Worm (Caenorhabditis elegans) whole organism, L4 larva: ENCODE results near the gene pat-6.

Experiments used
- T26A8.4 ChIP-seq: fragments of 200-800 bp; sonication (Bioruptor generic); IDR thresholded peaks from 2 replicates; pipeline ENCODE4 v1.3.6; 2022; ENCODE audit warnings: missing genetic modification characterization, missing compliant biosample characterization
- ZK337.2 ChIP-seq: fragments of 200-800 bp; sonication (Bioruptor generic); IDR thresholded peaks from 2 replicates; pipeline ENCODE4 v1.3.6; 2022; ENCODE audit warnings: missing genetic modification reagents, missing genetic modification characterization, missing compliant biosample characterization
- ama-1 ChIP-seq: fragments of 150-350 bp; optimal IDR thresholded peaks from 2 replicates; lab custom pipeline; 2014; ENCODE audit warnings: inconsistent platforms, mixed read lengths
- ceh-20 ChIP-seq: fragments of 200-800 bp; sonication (Bioruptor generic); IDR thresholded peaks from 2 replicates; pipeline ENCODE4 v1.3.6; 2022; ENCODE audit warnings: missing genetic modification reagents, missing genetic modification characterization, missing compliant biosample characterization
- ceh-32 ChIP-seq: sonication (generic microtip); optimal IDR thresholded peaks from 2 replicates; lab custom pipeline; 2016; ENCODE audit warnings: mild to moderate bottlenecking, missing genetic modification characterization, missing compliant biosample characterization; ENCODE audit not compliant: poor library complexity
- ceh-44 ChIP-seq: fragments of 200-800 bp; sonication (Bioruptor generic); IDR thresholded peaks from 2 replicates; pipeline ENCODE4 v1.3.6; 2022; ENCODE audit warnings: missing genetic modification reagents, missing genetic modification characterization, missing compliant biosample characterization
- daf-8 ChIP-seq: fragments of 200-800 bp; sonication (Bioruptor generic); IDR thresholded peaks from 2 replicates; pipeline ENCODE4 v1.3.6; 2022; ENCODE audit warnings: missing genetic modification characterization, missing compliant biosample characterization
- dve-1 ChIP-seq: sonication (generic microtip); optimal IDR thresholded peaks from 2 replicates; lab custom pipeline; 2017; ENCODE audit warnings: antibody characterized with exemption, mild to moderate bottlenecking, missing genetic modification characterization, missing compliant biosample characterization; ENCODE audit not compliant: insufficient read depth
- egl-27 ChIP-seq: sonication (generic microtip); optimal IDR thresholded peaks from 3 replicates; lab custom pipeline; 2017; ENCODE audit warnings: missing biosample characterization, missing genetic modification reagents, missing genetic modification characterization
- gei-8 ChIP-seq: fragments of 200-800 bp; sonication (Bioruptor generic); optimal IDR thresholded peaks from 2 replicates; lab custom pipeline; 2018; ENCODE audit warnings: mild to moderate bottlenecking, missing genetic modification characterization, missing compliant biosample characterization
- hif-1 ChIP-seq, 2 experiments: sonication (generic microtip); optimal IDR thresholded peaks; 2 replicates each; lab custom pipeline; 2016 to 2017; ENCODE audit warnings: missing compliant biosample characterization in 2 of 2, missing genetic modification characterization in 2 of 2, missing genetic modification reagents in 2 of 2, missing genotype in 2 of 2, mild to moderate bottlenecking in 1 of 2
- hlh-30 ChIP-seq: sonication (generic microtip); optimal IDR thresholded peaks from 2 replicates; lab custom pipeline; 2017; ENCODE audit warnings: antibody characterized with exemption, mild to moderate bottlenecking, missing genetic modification characterization, missing compliant biosample characterization; ENCODE audit not compliant: insufficient read depth
- lin-29 ChIP-seq: fragments of 200-800 bp; sonication (Bioruptor generic); IDR thresholded peaks from 2 replicates; pipeline ENCODE4 v1.3.6; 2022; ENCODE audit warnings: missing genetic modification reagents, missing genetic modification characterization, missing compliant biosample characterization
- lin-38 ChIP-seq: fragments of 200-800 bp; sonication (Bioruptor generic); IDR thresholded peaks from 2 replicates; pipeline ENCODE4 v1.3.6; 2022; ENCODE audit warnings: missing genetic modification reagents, missing genetic modification characterization, missing compliant biosample characterization
- lin-39 ChIP-seq: fragments of 150-350 bp; optimal IDR thresholded peaks from 2 replicates; lab custom pipeline; 2014; ENCODE audit warnings: missing biosample characterization, missing genetic modification reagents, missing genetic modification characterization
- lsy-2 ChIP-seq, 2 experiments: fragments of 150-350 bp in 1 of 2; sonication (generic microtip) in 1 of 2; optimal IDR thresholded peaks; 2 replicates each; lab custom pipeline; 2014 to 2017; ENCODE audit warnings: missing biosample characterization in 2 of 2, missing genetic modification characterization in 2 of 2
- madf-5 ChIP-seq, 2 experiments: fragments of 200-800 bp; sonication (Bioruptor generic); IDR thresholded peaks; 2 replicates each; pipeline ENCODE4 v1.3.6; 2022; ENCODE audit warnings: missing compliant biosample characterization in 2 of 2, missing genetic modification characterization in 2 of 2
- mep-1 ChIP-seq: fragments of 150-350 bp; sonication (generic microtip); optimal IDR thresholded peaks from 3 replicates; lab custom pipeline; 2014; ENCODE audit warnings: missing biosample characterization, missing genetic modification characterization
- mes-2 ChIP-seq: sonication (generic microtip); optimal IDR thresholded peaks from 2 replicates; lab custom pipeline; 2016; ENCODE audit warnings: missing genotype, mild to moderate bottlenecking, missing genetic modification characterization, missing compliant biosample characterization; ENCODE audit not compliant: poor library complexity, severe bottlenecking
- nhr-102 ChIP-seq: sonication (generic microtip); optimal IDR thresholded peaks from 2 replicates; lab custom pipeline; 2016; ENCODE audit warnings: mild to moderate bottlenecking, missing genetic modification characterization, moderate library complexity, missing compliant biosample characterization
- nhr-25 ChIP-seq: sonication (generic microtip); optimal IDR thresholded peaks from 2 replicates; lab custom pipeline; 2017; ENCODE audit warnings: missing genetic modification characterization, mild to moderate bottlenecking, missing compliant biosample characterization, antibody characterized with exemption, moderate library complexity, borderline replicate concordance; ENCODE audit not compliant: insufficient read depth
- nhr-42 ChIP-seq: fragments of 200-800 bp; sonication (Bioruptor generic); IDR thresholded peaks from 2 replicates; pipeline ENCODE4 v1.3.6; 2022; ENCODE audit warnings: missing genetic modification characterization, missing compliant biosample characterization
- nhr-48 ChIP-seq: sonication (generic microtip); optimal IDR thresholded peaks from 2 replicates; lab custom pipeline; 2016; ENCODE audit warnings: mild to moderate bottlenecking, missing genetic modification characterization, missing compliant biosample characterization
- nhr-6 ChIP-seq: fragments of 150-350 bp; optimal IDR thresholded peaks from 2 replicates; lab custom pipeline; 2014; ENCODE audit warnings: missing biosample characterization, missing genetic modification characterization
- nhr-76 ChIP-seq: fragments of 150-350 bp; optimal IDR thresholded peaks from 2 replicates; lab custom pipeline; 2014; ENCODE audit warnings: missing biosample characterization, missing genetic modification characterization
- nhr-77 ChIP-seq: fragments of 150-350 bp; optimal IDR thresholded peaks from 2 replicates; lab custom pipeline; 2014; ENCODE audit warnings: missing biosample characterization, missing genetic modification characterization
- rbr-2 ChIP-seq: sonication (generic microtip); optimal IDR thresholded peaks from 2 replicates; lab custom pipeline; 2016; ENCODE audit warnings: missing genotype, missing genetic modification characterization, missing compliant biosample characterization
- skn-1 ChIP-seq: fragments of 150-350 bp; optimal IDR thresholded peaks from 2 replicates; lab custom pipeline; 2014; ENCODE audit warnings: missing biosample characterization, missing genetic modification characterization
- unc-39 ChIP-seq: sonication (generic microtip); optimal IDR thresholded peaks from 2 replicates; lab custom pipeline; 2017; ENCODE audit warnings: missing biosample characterization, missing genetic modification characterization
- unc-62 ChIP-seq, 3 experiments: fragments of 150-350 bp in 1 of 3; sonication (generic microtip); optimal IDR thresholded peaks in 2 of 3; peaks in 1 of 3; 1 replicate in 1 of 3; 2 replicates in 2 of 3; lab custom pipeline; 2014 to 2017; ENCODE audit warnings: missing biosample characterization in 3 of 3, missing genetic modification characterization in 3 of 3, missing genetic modification reagents in 3 of 3, missing genotype in 1 of 3
- vab-7 ChIP-seq: fragments of 200-800 bp; sonication (Bioruptor generic); IDR thresholded peaks from 2 replicates; pipeline ENCODE4 v1.3.6; 2022; ENCODE audit warnings: missing genetic modification reagents, missing genetic modification characterization, missing compliant biosample characterization
- zip-11 ChIP-seq: fragments of 200-800 bp; sonication (Bioruptor generic); IDR thresholded peaks from 2 replicates; pipeline ENCODE4 v1.3.6; 2022; ENCODE audit warnings: missing genetic modification characterization, missing compliant biosample characterization

The pat-6 gene

DNA sequence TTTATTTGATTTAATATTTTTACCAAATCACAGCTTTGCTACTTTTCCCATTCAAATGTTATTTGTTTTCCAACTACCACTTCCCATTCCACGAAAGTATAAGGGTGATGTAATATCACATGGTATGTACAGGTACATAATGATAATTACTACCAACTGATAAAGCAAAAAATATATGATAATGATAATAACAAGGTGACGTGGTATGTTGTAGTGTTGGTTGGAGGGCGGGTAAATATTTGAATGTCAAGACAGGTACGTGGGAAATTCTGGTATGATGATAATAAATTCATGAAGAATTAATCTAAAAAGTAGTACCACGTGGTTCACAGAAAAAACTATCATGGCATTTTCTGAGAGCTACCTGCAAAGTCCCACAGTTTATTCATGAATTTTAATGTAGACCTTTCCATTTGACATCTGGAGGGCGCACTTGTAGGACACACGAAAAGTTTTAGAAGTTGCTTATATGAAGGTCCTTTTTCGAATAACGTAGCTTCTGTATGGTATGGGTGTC is 27.9 kb upstream of the pat-6 start (continued):
- TF ChIP-seq hif-1 (tag; optimal IDR thresholded peaks at IDR 0.05; lab: Kevin White, UChicago) (peak in 1 of 2 experiments; percentile 28), lin-38 (GFP tag; lab: Robert Waterston, UW) (0 out of 2 replicates have a peak, but pooled peaks have one; percentile 30), nhr-48 (peak; percentile 71), nhr-77 (tag; lab: Kevin White, UChicago) (peak; percentile 33), hlh-30 (tag; lab: Kevin White, UChicago) (peak; percentile 64), lsy-2 (tag; optimal IDR thresholded peaks at IDR 0.05; lab: Kevin White, UChicago) (peak in 1 of 2 experiments; percentile 13), mep-1 (tag; lab: Kevin White, UChicago) (peak; percentile 63), dve-1 (tag; lab: Kevin White, UChicago) (peak; percentile 91), egl-27 (tag; lab: Kevin White, UChicago) (no peak), nhr-42 (0 out of 2 replicates have a peak, but pooled peaks have one; percentile 37), unc-62 (GFP tag; optimal IDR thresholded peaks at IDR 0.05 in 1 of 2; lab: Kevin White, UChicago) (peak; percentile 7 to 46), unc-62 (tag; optimal IDR thresholded peaks at IDR 0.05; lab: Kevin White, UChicago) (no peak)

DNA sequence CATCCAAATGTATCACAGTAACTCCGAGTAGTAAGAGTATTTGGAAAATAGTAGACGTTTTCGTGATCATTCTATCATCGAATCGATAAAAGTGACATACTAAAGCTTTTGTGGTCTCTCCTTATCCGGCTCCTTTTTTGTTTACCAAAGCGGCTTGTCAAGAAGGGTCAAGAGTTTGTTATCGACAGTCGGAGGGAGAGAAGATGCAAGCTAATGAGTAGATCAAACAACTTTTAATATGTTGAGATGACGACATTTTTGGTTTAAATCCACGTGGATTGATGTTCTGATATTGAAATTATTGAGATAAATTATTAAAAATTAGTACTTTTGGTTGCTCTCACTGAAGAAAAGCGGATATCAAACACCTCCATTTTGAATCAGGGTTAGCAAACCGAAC is 27.3 kb upstream of the pat-6 start, which contains the start of gene T21D12.7:
T21D12.7 (minus strand) TSS at position 101 of the 400 bp plus-strand sequence.
- TF ChIP-seq skn-1 (tag; lab: Kevin White, UChicago) (no peak), daf-8 (no peak), gei-8 (GFP tag; lab: Kevin White, UChicago) (no peak)

DNA sequence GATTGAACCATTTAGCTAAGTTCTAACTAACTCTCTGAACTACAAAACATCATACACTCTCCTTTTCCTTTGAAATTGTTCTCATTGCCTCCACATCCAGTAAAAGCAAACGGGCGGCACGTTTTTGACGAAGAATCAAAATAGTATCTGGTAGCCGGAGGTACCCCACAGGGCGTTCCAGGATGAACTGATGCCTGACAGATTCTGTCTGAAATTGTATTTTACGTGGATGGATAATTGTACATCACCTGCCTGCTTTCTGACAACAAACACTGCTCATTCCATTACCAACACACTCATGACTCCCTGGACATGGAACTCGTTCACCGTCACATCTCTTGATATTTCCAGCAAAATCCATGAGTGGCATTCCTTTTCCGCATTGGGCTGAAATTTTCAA is 26.4 kb upstream of the pat-6 start:
- TF ChIP-seq nhr-102 (no peak), unc-62 (GFP tag; optimal IDR thresholded peaks at IDR 0.05 in 1 of 2; lab: Kevin White, UChicago) (peak in 1 of 2 experiments; percentile 89), unc-62 (tag; optimal IDR thresholded peaks at IDR 0.05; lab: Kevin White, UChicago) (no peak), lsy-2 (tag; optimal IDR thresholded peaks at IDR 0.05; lab: Kevin White, UChicago) (no peak), nhr-42 (no peak)

DNA sequence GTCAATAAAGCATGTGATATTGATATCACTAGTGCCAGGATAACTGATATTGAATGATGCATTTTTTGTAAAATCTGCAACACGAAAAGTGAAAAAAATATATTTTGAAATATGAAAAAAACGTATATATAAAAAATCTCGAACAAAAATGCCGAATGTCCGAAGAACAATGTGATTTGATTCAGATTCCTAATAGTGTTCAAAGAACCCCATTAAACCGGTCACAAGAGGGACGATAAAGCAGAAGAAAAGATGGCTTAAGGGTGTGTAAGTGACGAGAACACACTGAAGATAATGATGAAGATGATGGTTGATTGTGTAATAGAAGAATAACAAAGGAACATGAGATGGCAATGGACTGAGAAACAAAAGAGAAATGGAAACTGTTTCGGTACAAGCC is 24.0 kb upstream of the pat-6 start, which contains the start of gene T21D12.14:
T21D12.14 (minus strand) TSS at position 101 of the 400 bp plus-strand sequence.
- no peak for TF ChIP-seq T26A8.4
- TF ChIP-seq unc-62 (GFP tag; optimal IDR thresholded peaks at IDR 0.05 in 1 of 2; lab: Kevin White, UChicago), result peak in 1 of 2 experiments; percentile 89
- TF ChIP-seq unc-62 (tag; optimal IDR thresholded peaks at IDR 0.05; lab: Kevin White, UChicago), result no peak
- TF ChIP-seq hlh-30 (tag; lab: Kevin White, UChicago), result peak; percentile 22

ce11 chrIV:283347-283746 is 19.3 kb upstream of the pat-6 start, which contains the start of gene best-19:
Gene best-19 (plus strand): TSS chrIV:283647.
- TF ChIP-seq vab-7 (GFP tag; lab: Robert Waterston, UW) (no peak), lin-29 (GFP tag; lab: Robert Waterston, UW) (no peak), dve-1 (tag; lab: Kevin White, UChicago) (no peak), lin-39 (no peak), zip-11 (GFP tag; lab: Robert Waterston, UW) (no peak), ceh-20 (GFP tag; lab: Robert Waterston, UW) (no peak), nhr-6 (tag; lab: Kevin White, UChicago) (no peak), T26A8.4 (no peak), ama-1 (lab: Kevin White, UChicago) (no peak), madf-5 (GFP tag; IDR thresholded peaks at IDR 0.05; lab: Robert Waterston, UW) (no peak), ceh-44 (no peak), mes-2 (tag; lab: Kevin White, UChicago) (no peak), ZK337.2 (GFP tag; lab: Robert Waterston, UW) (no peak), rbr-2 (tag; lab: Kevin White, UChicago) (no peak), unc-39 (tag; lab: Kevin White, UChicago) (no peak), ceh-32 (no peak), nhr-76 (tag; lab: Kevin White, UChicago) (no peak), nhr-25 (no peak)
